Worm (Caenorhabditis elegans): ENCODE results near the gene clec-194.

ce11 chrIV:16868900-16869299 is 37.4 kb downstream of the clec-194 start, which contains the start of gene T06A10.106:
- no peak for TF ChIP-seq repo-1 (tag; optimal IDR thresholded peaks at IDR 0.05)
- TF ChIP-seq F57A8.1 (GFP tag; optimal IDR thresholded peaks at IDR 0.05), result no peak
- TF ChIP-seq ztf-22 (GFP tag; optimal IDR thresholded peaks at IDR 0.05), result no peak
- no peak for TF ChIP-seq F10E7.11 (tag; optimal IDR thresholded peaks at IDR 0.05)
- no peak for TF ChIP-seq F22D6.2 (tag; optimal IDR thresholded peaks at IDR 0.05)
- no peak for TF ChIP-seq nhr-120 (GFP tag; IDR thresholded peaks at IDR 0.05)
- TF ChIP-seq nhr-90 (tag; optimal IDR thresholded peaks at IDR 0.05), result no peak
- no peak for TF ChIP-seq unc-62 (GFP tag; optimal IDR thresholded peaks at IDR 0.05)

All from whole organism, young adult.